Fruit fly (Drosophila melanogaster) whole organism, embryonic: ENCODE measurements around the gene CG4962.

Experiments
- Adf1 ChIP-seq: fragments of 200-800 bp; sonication (Bioruptor generic); IDR thresholded peaks from 2 replicates; pipeline ENCODE4 v1.3.6; 2022; ENCODE audit warnings: missing biosample characterization, missing genetic modification characterization
- Blimp-1 ChIP-seq: fragments of 200-800 bp; sonication (Bioruptor generic); optimal IDR thresholded peaks from 3 replicates; lab custom pipeline; 2018; ENCODE audit warnings: missing biosample characterization, missing genetic modification characterization, mild to moderate bottlenecking, moderate library complexity, missing genetic modification reagents
- C15 ChIP-seq: fragments of 200-800 bp; sonication (Bioruptor generic); IDR thresholded peaks from 3 replicates; pipeline ENCODE4 v1.3.6; 2022; ENCODE audit warnings: missing biosample characterization, missing genetic modification characterization
- CG1024 ChIP-seq: fragments of 200-800 bp; sonication (Bioruptor generic); IDR thresholded peaks from 2 replicates; pipeline ENCODE4 v1.3.6; 2022; ENCODE audit warnings: missing biosample characterization, missing genetic modification characterization
- CG10267 ChIP-seq: fragments of 200-800 bp; sonication (Bioruptor generic); optimal IDR thresholded peaks from 2 replicates; lab custom pipeline; 2018; ENCODE audit warnings: missing biosample characterization, mild to moderate bottlenecking, missing genetic modification characterization, moderate library complexity
- CG10321 ChIP-seq: fragments of 200-800 bp; sonication (Bioruptor generic); IDR thresholded peaks from 2 replicates; pipeline ENCODE4 v1.3.6; 2022; ENCODE audit warnings: missing biosample characterization, missing genetic modification characterization
- CG10565 ChIP-seq: fragments of 200-800 bp; sonication (Bioruptor generic); optimal IDR thresholded peaks from 3 replicates; lab custom pipeline; 2016; ENCODE audit warnings: missing biosample characterization, mild to moderate bottlenecking, missing genetic modification characterization
- CG12942 ChIP-seq: fragments of 200-800 bp; sonication (Bioruptor generic); optimal IDR thresholded peaks from 3 replicates; lab custom pipeline; 2016; ENCODE audit warnings: missing biosample characterization, missing genetic modification characterization
- CG13775 ChIP-seq: fragments of 200-800 bp; sonication (Bioruptor generic); optimal IDR thresholded peaks from 3 replicates; lab custom pipeline; 2017; ENCODE audit warnings: missing biosample characterization, mild to moderate bottlenecking, missing genetic modification characterization
- CG15479 ChIP-seq: fragments of 200-800 bp; sonication (Bioruptor generic); optimal IDR thresholded peaks from 3 replicates; lab custom pipeline; 2019; ENCODE audit warnings: missing biosample characterization, mild to moderate bottlenecking, missing genetic modification characterization, moderate library complexity
- CG1603 ChIP-seq: fragments of 200-800 bp; sonication (Bioruptor generic); optimal IDR thresholded peaks from 2 replicates; lab custom pipeline; 2019; ENCODE audit warnings: missing biosample characterization, mild to moderate bottlenecking, missing genetic modification characterization, moderate library complexity
- CG17385 ChIP-seq: fragments of 200-800 bp; sonication (Bioruptor generic); optimal IDR thresholded peaks from 3 replicates; lab custom pipeline; 2018; ENCODE audit warnings: missing biosample characterization, mild to moderate bottlenecking, missing genetic modification characterization
- CG3065 ChIP-seq: fragments of 200-800 bp; sonication (Bioruptor generic); optimal IDR thresholded peaks from 2 replicates; lab custom pipeline; 2016; ENCODE audit warnings: missing biosample characterization, missing genetic modification characterization
- CG32767 ChIP-seq: fragments of 200-800 bp; sonication (Bioruptor generic); IDR thresholded peaks from 2 replicates; pipeline ENCODE4 v1.3.6; 2022; ENCODE audit warnings: missing biosample characterization, missing genetic modification characterization
- CG32772 ChIP-seq: fragments of 200-800 bp; sonication (Bioruptor generic); IDR thresholded peaks from 2 replicates; pipeline ENCODE4 v1.3.6; 2022; ENCODE audit warnings: missing biosample characterization, missing genetic modification characterization
- CG3838 ChIP-seq: fragments of 200-800 bp; sonication (Bioruptor generic); optimal IDR thresholded peaks from 3 replicates; lab custom pipeline; 2016; ENCODE audit warnings: missing biosample characterization, missing genetic modification characterization
- CG4707 ChIP-seq: fragments of 200-800 bp; sonication (Bioruptor generic); optimal IDR thresholded peaks from 2 replicates; lab custom pipeline; 2018; ENCODE audit warnings: missing biosample characterization, mild to moderate bottlenecking, missing genetic modification characterization, moderate library complexity
- CHES-1-like ChIP-seq: fragments of 200-800 bp; sonication (Bioruptor generic); optimal IDR thresholded peaks from 2 replicates; lab custom pipeline; 2016; ENCODE audit warnings: missing biosample characterization, missing genetic modification characterization
- Dad ChIP-seq: fragments of 200-800 bp; sonication (Bioruptor generic); optimal IDR thresholded peaks from 3 replicates; lab custom pipeline; 2016; ENCODE audit warnings: missing biosample characterization, missing genetic modification characterization
- Dref ChIP-seq: fragments of 200-800 bp; sonication (Bioruptor generic); IDR thresholded peaks from 2 replicates; pipeline ENCODE4 v1.3.6; 2022; ENCODE audit warnings: missing biosample characterization, missing genetic modification characterization
- GATAe ChIP-seq: fragments of 200-800 bp; sonication (Bioruptor generic); conservative IDR thresholded peaks from 2 replicates; pipeline ENCODE4 v1.3.6; 2022; ENCODE audit warnings: missing biosample characterization, missing genetic modification characterization
- HmgD ChIP-seq: fragments of 200-800 bp; sonication (Bioruptor generic); optimal IDR thresholded peaks from 3 replicates; lab custom pipeline; 2016; ENCODE audit warnings: missing biosample characterization, missing genetic modification characterization
- MBD-R2 ChIP-seq: fragments of 200-800 bp; sonication (Bioruptor generic); IDR thresholded peaks from 2 replicates; pipeline ENCODE4 v1.3.6; 2022; ENCODE audit warnings: missing biosample characterization, missing genetic modification characterization
- Med ChIP-seq: fragments of 200-800 bp; sonication (Bioruptor generic); peaks from one replicate; lab custom pipeline; 2016; ENCODE audit warnings: missing biosample characterization, missing genetic modification characterization, mild to moderate bottlenecking, inconsistent platforms, moderate library complexity
- NK7.1 ChIP-seq: fragments of 200-800 bp; sonication (Bioruptor generic); optimal IDR thresholded peaks from 3 replicates; lab custom pipeline; 2016; ENCODE audit warnings: missing biosample characterization, missing genetic modification characterization
- Sox102F ChIP-seq: fragments of 200-800 bp; sonication (Bioruptor generic); optimal IDR thresholded peaks from 2 replicates; lab custom pipeline; 2018; ENCODE audit warnings: missing biosample characterization, mild to moderate bottlenecking, missing genetic modification characterization, moderate library complexity
- Tbp ChIP-seq: fragments of >200 bp; optimal IDR thresholded peaks from 2 replicates; lab custom pipeline; 2018; ENCODE audit warnings: missing biosample characterization, missing genetic modification characterization
- bab2 ChIP-seq: fragments of 200-800 bp; sonication (Bioruptor generic); optimal IDR thresholded peaks from 2 replicates; lab custom pipeline; 2016; ENCODE audit warnings: missing biosample characterization, missing genetic modification characterization
- bcd ChIP-seq: fragments of 200-800 bp; sonication (Bioruptor generic); optimal IDR thresholded peaks from 2 replicates; lab custom pipeline; 2017; ENCODE audit warnings: missing biosample characterization, mild to moderate bottlenecking, missing genetic modification characterization
- btn ChIP-seq: fragments of 200-800 bp; sonication (Bioruptor generic); optimal IDR thresholded peaks from 2 replicates; lab custom pipeline; 2016; ENCODE audit warnings: missing biosample characterization, missing genetic modification characterization
- cad ChIP-seq: fragments of >200 bp; optimal IDR thresholded peaks from 2 replicates; lab custom pipeline; 2017; ENCODE audit warnings: missing biosample characterization, missing genetic modification characterization
- ci ChIP-seq: fragments of 200-800 bp; sonication (Bioruptor generic); IDR thresholded peaks from 3 replicates; pipeline ENCODE4 v1.3.6; 2022; ENCODE audit warnings: missing biosample characterization, missing genetic modification characterization
- da ChIP-seq: fragments of 200-800 bp; sonication (Bioruptor generic); optimal IDR thresholded peaks from 2 replicates; lab custom pipeline; 2016; ENCODE audit warnings: missing biosample characterization, missing genetic modification characterization
- esg ChIP-seq: fragments of 200-800 bp; sonication (Bioruptor generic); conservative IDR thresholded peaks from 2 replicates; pipeline ENCODE4 v1.3.6; 2022; ENCODE audit warnings: missing biosample characterization, missing genetic modification characterization
- hb ChIP-seq: fragments of 200-800 bp; sonication (Bioruptor generic); IDR thresholded peaks from 3 replicates; pipeline ENCODE4 v1.3.6; 2022; ENCODE audit warnings: missing biosample characterization, missing genetic modification characterization; ENCODE audit not compliant: partially characterized antibody
- lab ChIP-seq: fragments of 200-800 bp; sonication (Bioruptor generic); optimal IDR thresholded peaks from 3 replicates; lab custom pipeline; 2017; ENCODE audit warnings: missing biosample characterization, missing genetic modification characterization, mild to moderate bottlenecking, moderate library complexity, missing genetic modification reagents
- lilli ChIP-seq: fragments of 200-800 bp; sonication (Bioruptor generic); optimal IDR thresholded peaks from 3 replicates; lab custom pipeline; 2016; ENCODE audit warnings: missing biosample characterization, missing genetic modification characterization
- lola ChIP-seq, 3 experiments: fragments of >200 bp in 2 of 3; fragments of 200-800 bp in 1 of 3; sonication (Bioruptor generic) in 1 of 3; optimal IDR thresholded peaks; 2 replicates each; lab custom pipeline; 2017 to 2019; ENCODE audit warnings: missing biosample characterization in 3 of 3, missing genetic modification characterization in 3 of 3, mild to moderate bottlenecking in 1 of 3, moderate library complexity in 1 of 3
- luna ChIP-seq: fragments of 200-800 bp; sonication (Bioruptor generic); optimal IDR thresholded peaks from 2 replicates; lab custom pipeline; 2016; ENCODE audit warnings: missing biosample characterization, missing genetic modification characterization
- nerfin-2 ChIP-seq: fragments of 200-800 bp; sonication (Bioruptor generic); IDR thresholded peaks from 2 replicates; pipeline ENCODE4 v1.3.6; 2022; ENCODE audit warnings: missing biosample characterization, missing genetic modification characterization; ENCODE audit not compliant: partially characterized antibody
- odd ChIP-seq: fragments of 200-800 bp; sonication (Bioruptor generic); optimal IDR thresholded peaks from 2 replicates; lab custom pipeline; 2017; ENCODE audit warnings: missing biosample characterization, mild to moderate bottlenecking, missing genetic modification characterization
- org-1 ChIP-seq: fragments of 200-800 bp; sonication (Bioruptor generic); optimal IDR thresholded peaks from 2 replicates; lab custom pipeline; 2017; ENCODE audit warnings: missing biosample characterization, missing genetic modification characterization
- pfk ChIP-seq: fragments of 200-800 bp; sonication (Bioruptor generic); optimal IDR thresholded peaks from 2 replicates; lab custom pipeline; 2018; ENCODE audit warnings: missing biosample characterization, mild to moderate bottlenecking, missing genetic modification characterization, moderate library complexity
- pnt ChIP-seq: fragments of 200-800 bp; sonication (Bioruptor generic); optimal IDR thresholded peaks from 3 replicates; lab custom pipeline; 2016; ENCODE audit warnings: missing biosample characterization, missing genetic modification characterization
- ro ChIP-seq: fragments of 200-800 bp; sonication (Bioruptor generic); IDR thresholded peaks from 2 replicates; pipeline ENCODE4 v1.3.6; 2022; ENCODE audit warnings: missing biosample characterization, missing genetic modification characterization
- scrt ChIP-seq: fragments of 200-800 bp; sonication (Bioruptor generic); optimal IDR thresholded peaks from 2 replicates; lab custom pipeline; 2018; ENCODE audit warnings: missing biosample characterization, mild to moderate bottlenecking, missing genetic modification characterization, moderate library complexity
- stwl ChIP-seq: fragments of 200-800 bp; sonication (Bioruptor generic); optimal IDR thresholded peaks from 3 replicates; lab custom pipeline; 2018; ENCODE audit warnings: missing biosample characterization, mild to moderate bottlenecking, missing genetic modification characterization, moderate library complexity
- sug ChIP-seq: fragments of 200-800 bp; optimal IDR thresholded peaks from 2 replicates; lab custom pipeline; 2019; ENCODE audit warnings: missing biosample characterization, mild to moderate bottlenecking, missing genetic modification characterization, moderate library complexity
- ttk ChIP-seq: fragments of 200-800 bp; sonication (Bioruptor generic); IDR thresholded peaks from 2 replicates; pipeline ENCODE4 v2.1.2; 2022; ENCODE audit warnings: missing biosample characterization, missing genetic modification characterization
- z ChIP-seq: fragments of 200-800 bp; sonication (Bioruptor generic); IDR thresholded peaks from 3 replicates; pipeline ENCODE4 v1.3.6; 2022; ENCODE audit warnings: missing biosample characterization, missing genetic modification characterization
- zen ChIP-seq: fragments of 200-800 bp; sonication (Bioruptor generic); optimal IDR thresholded peaks from 3 replicates; lab custom pipeline; 2018; ENCODE audit warnings: missing biosample characterization, mild to moderate bottlenecking, missing genetic modification characterization, moderate library complexity

CG4962 gene

DNA sequence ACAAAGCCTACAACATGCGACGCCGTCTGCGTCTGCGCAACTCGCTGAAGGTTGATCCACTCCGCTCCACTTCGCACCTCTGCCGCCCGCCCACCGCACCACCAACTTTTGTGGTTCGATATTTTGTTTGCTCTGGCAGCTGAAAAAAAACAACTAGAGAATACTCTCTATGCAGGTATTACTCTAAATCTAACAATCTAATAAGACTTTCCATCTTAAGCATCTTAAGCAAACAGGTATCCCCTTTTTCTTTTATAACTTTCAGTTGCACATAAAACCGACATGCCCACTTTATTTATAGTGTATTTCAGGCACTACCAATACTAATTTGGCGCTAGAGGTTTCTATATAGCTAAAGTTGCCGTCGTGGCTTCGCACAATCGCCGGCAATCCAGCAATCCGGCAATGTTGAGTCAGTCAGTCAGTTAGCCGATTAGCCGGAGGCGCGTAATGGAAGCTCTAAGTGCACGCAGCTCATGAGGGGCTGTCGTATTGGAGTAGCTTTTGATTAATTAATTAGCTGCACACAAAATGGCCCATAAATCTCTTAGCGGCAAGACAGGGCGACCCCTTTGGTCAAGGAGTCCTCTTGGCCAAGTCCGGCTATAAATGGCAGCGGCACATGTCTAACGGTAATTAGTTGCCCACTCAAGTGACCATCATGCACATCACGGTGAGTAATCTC, 33.0 kb upstream of the CG4962 start, which contains the start of gene CG13058 (continued):
- no peak for TF ChIP-seq Dref (GFP tag; lab: Robert Waterston, UW)
- no peak for TF ChIP-seq nerfin-2 (GFP tag; lab: Robert Waterston, UW)
- no peak for TF ChIP-seq CG10565 (GFP tag; lab: Kevin White, UChicago)
- no peak for TF ChIP-seq luna
- peak; percentile 50 for TF ChIP-seq org-1
- TF ChIP-seq CHES-1-like (GFP tag; lab: Kevin White, UChicago): peak; percentile 59
- TF ChIP-seq CG3838 (GFP tag; lab: Kevin White, UChicago): peak; percentile 18
- TF ChIP-seq ci (GFP tag; lab: Robert Waterston, UW): peak; percentile 75
- TF ChIP-seq CG10267 (tag; lab: Kevin White, UChicago): no peak
- no peak for TF ChIP-seq CG32772 (GFP tag; lab: Robert Waterston, UW)
- peak; percentile 36 for TF ChIP-seq CG13775 (GFP tag; lab: Kevin White, UChicago)
- no peak for TF ChIP-seq HmgD (GFP tag; lab: Kevin White, UChicago)
- TF ChIP-seq C15: no peak
- TF ChIP-seq pfk (GFP tag; lab: Kevin White, UChicago): no peak
- peak; percentile 28 for TF ChIP-seq CG1603
- no peak for TF ChIP-seq CG4707 (GFP tag; lab: Kevin White, UChicago)
- TF ChIP-seq sug (tag; lab: Kevin White, UChicago): no peak
- no peak for TF ChIP-seq ro (GFP tag; lab: Robert Waterston, UW)
- no peak for TF ChIP-seq CG10321 (GFP tag; lab: Robert Waterston, UW)
- TF ChIP-seq NK7.1 (GFP tag; lab: Kevin White, UChicago): no peak
- no peak for TF ChIP-seq btn (GFP tag; lab: Kevin White, UChicago)
- TF ChIP-seq da: no peak
- TF ChIP-seq Blimp-1 (GFP tag; lab: Kevin White, UChicago): no peak
- no peak for TF ChIP-seq pnt
- TF ChIP-seq stwl (tag; lab: Kevin White, UChicago): no peak
- TF ChIP-seq z: no peak
- TF ChIP-seq cad (GFP tag; lab: Kevin White, UChicago): no peak
- no peak for TF ChIP-seq hb
- peak; percentile 81 for TF ChIP-seq esg (GFP tag; lab: Robert Waterston, UW)
- TF ChIP-seq zen (tag; lab: Kevin White, UChicago): no peak
- TF ChIP-seq bcd: peak; percentile 37
- peak; percentile 44 for TF ChIP-seq ttk
- peak; percentile 59 for TF ChIP-seq CG1024 (GFP tag; lab: Robert Waterston, UW)
- no peak for TF ChIP-seq lola (GFP tag; optimal IDR thresholded peaks at IDR 0.05; lab: Kevin White, UChicago)
- no peak for TF ChIP-seq CG15479 (GFP tag; lab: Kevin White, UChicago)
- TF ChIP-seq Tbp (GFP tag; lab: Kevin White, UChicago): no peak
- peak; percentile 64 for TF ChIP-seq CG17385 (GFP tag; lab: Kevin White, UChicago)
- TF ChIP-seq Med (GFP tag; lab: Kevin White, UChicago): peak; percentile 54
- no peak for TF ChIP-seq bab2 (GFP tag; lab: Kevin White, UChicago)
- peak; percentile 75 for TF ChIP-seq Sox102F (GFP tag; lab: Kevin White, UChicago)
- TF ChIP-seq GATAe: no peak
- TF ChIP-seq Adf1 (GFP tag; lab: Robert Waterston, UW): peak; percentile 46
- no peak for TF ChIP-seq Dad (GFP tag; lab: Kevin White, UChicago)
- TF ChIP-seq MBD-R2 (GFP tag; lab: Robert Waterston, UW): peak; percentile 48
- TF ChIP-seq odd (GFP tag; lab: Kevin White, UChicago): peak; percentile 64
- TF ChIP-seq scrt (GFP tag; lab: Kevin White, UChicago): peak; percentile 37
- TF ChIP-seq lilli: peak; percentile 68
- TF ChIP-seq lab (GFP tag; lab: Kevin White, UChicago): peak; percentile 83
- TF ChIP-seq CG12942 (GFP tag; lab: Kevin White, UChicago): peak; percentile 45
- peak; percentile 71; the same call in 1 of the 2 replicates for TF ChIP-seq CG32767 (GFP tag; lab: Robert Waterston, UW)
- TF ChIP-seq CG3065 (GFP tag; lab: Kevin White, UChicago): no peak
